Worm (Caenorhabditis elegans) whole organism, mixed stage, embryonic: ENCODE data around the gene ptr-5.

ENCODE experiments used
- M03D4.4 ChIP-seq: sonication (generic microtip); optimal IDR thresholded peaks from 2 replicates; lab custom pipeline; 2017; ENCODE audit warnings: mild to moderate bottlenecking, missing genetic modification characterization, missing compliant biosample characterization
- bed-3 ChIP-seq: fragments of 200-800 bp; sonication (Bioruptor generic); optimal IDR thresholded peaks from 3 replicates; lab custom pipeline; 2018; ENCODE audit warnings: mild to moderate bottlenecking, missing genetic modification characterization, moderate library complexity, missing compliant biosample characterization
- blmp-1 ChIP-seq: fragments of 150-350 bp; optimal IDR thresholded peaks from 2 replicates; lab custom pipeline; 2014; ENCODE audit warnings: missing biosample characterization, missing genetic modification characterization
- ceh-83 ChIP-seq: fragments of 200-800 bp; sonication (Bioruptor generic); optimal IDR thresholded peaks from 2 replicates; lab custom pipeline; 2018; ENCODE audit warnings: mild to moderate bottlenecking, missing genetic modification characterization, missing compliant biosample characterization
- ces-1 ChIP-seq: fragments of 150-350 bp; optimal IDR thresholded peaks from 2 replicates; lab custom pipeline; 2014; ENCODE audit warnings: missing biosample characterization, missing genetic modification reagents, missing genetic modification characterization
- drap-1 ChIP-seq: fragments of 200-800 bp; sonication (Bioruptor generic); optimal IDR thresholded peaks from 3 replicates; lab custom pipeline; 2018; ENCODE audit warnings: mild to moderate bottlenecking, missing genetic modification characterization, missing compliant biosample characterization
- elt-1 ChIP-seq: sonication (generic microtip); optimal IDR thresholded peaks from 2 replicates; lab custom pipeline; 2017; ENCODE audit warnings: missing genetic modification characterization, mild to moderate bottlenecking, missing compliant biosample characterization, antibody characterized with exemption, moderate library complexity, borderline replicate concordance; ENCODE audit not compliant: insufficient read depth
- ham-2 ChIP-seq: fragments of 200-800 bp; sonication (Bioruptor generic); optimal IDR thresholded peaks from 2 replicates; lab custom pipeline; 2018; ENCODE audit warnings: mild to moderate bottlenecking, missing genetic modification characterization, missing compliant biosample characterization
- lin-13 ChIP-seq: fragments of 150-350 bp; optimal IDR thresholded peaks from 2 replicates; lab custom pipeline; 2014; ENCODE audit warnings: missing biosample characterization, missing genetic modification characterization
- lin-32 ChIP-seq: fragments of 200-800 bp; sonication (Bioruptor generic); optimal IDR thresholded peaks from 2 replicates; lab custom pipeline; 2018; ENCODE audit warnings: mild to moderate bottlenecking, missing genetic modification characterization, missing compliant biosample characterization
- lsy-2 ChIP-seq: fragments of 150-350 bp; optimal IDR thresholded peaks from 2 replicates; lab custom pipeline; 2014; ENCODE audit warnings: missing biosample characterization, missing genetic modification characterization
- mab-5 ChIP-seq: fragments of 150-350 bp; optimal IDR thresholded peaks from 2 replicates; lab custom pipeline; 2014; ENCODE audit warnings: missing biosample characterization, missing genetic modification characterization
- mls-2 ChIP-seq: sonication (generic microtip); optimal IDR thresholded peaks from 2 replicates; lab custom pipeline; 2016; ENCODE audit warnings: mild to moderate bottlenecking, missing genetic modification characterization, moderate library complexity, missing compliant biosample characterization
- nhr-2 ChIP-seq: fragments of 150-350 bp; optimal IDR thresholded peaks from 2 replicates; lab custom pipeline; 2014; ENCODE audit warnings: missing biosample characterization, missing genetic modification characterization
- nhr-28 ChIP-seq: fragments of 150-350 bp; optimal IDR thresholded peaks from 2 replicates; lab custom pipeline; 2014; ENCODE audit warnings: missing biosample characterization, missing genetic modification characterization
- pha-4 ChIP-seq: fragments of 150-350 bp; optimal IDR thresholded peaks from 2 replicates; lab custom pipeline; 2018; ENCODE audit warnings: missing biosample characterization, missing genetic modification reagents, missing genetic modification characterization
- sem-2 ChIP-seq: fragments of 200-800 bp; sonication (Bioruptor generic); optimal IDR thresholded peaks from 2 replicates; lab custom pipeline; 2018; ENCODE audit warnings: mild to moderate bottlenecking, missing genetic modification characterization, missing compliant biosample characterization
- snpc-4 ChIP-seq: fragments of 150-350 bp; optimal IDR thresholded peaks from 2 replicates; lab custom pipeline; 2014; ENCODE audit warnings: missing biosample characterization, missing genetic modification characterization
- sptf-1 ChIP-seq: sonication (generic microtip); optimal IDR thresholded peaks from 2 replicates; lab custom pipeline; 2017; ENCODE audit warnings: mild to moderate bottlenecking, missing genetic modification characterization, moderate library complexity, missing compliant biosample characterization
- tbx-8 ChIP-seq: fragments of 200-800 bp; sonication (Bioruptor generic); optimal IDR thresholded peaks from 2 replicates; lab custom pipeline; 2018; ENCODE audit warnings: mild to moderate bottlenecking, missing genetic modification characterization, moderate library complexity, missing compliant biosample characterization
- unc-120 ChIP-seq: sonication (generic microtip); optimal IDR thresholded peaks from 2 replicates; lab custom pipeline; 2017; ENCODE audit warnings: missing genetic modification characterization, missing compliant biosample characterization; ENCODE audit not compliant: poor library complexity, severe bottlenecking
- unc-62 ChIP-seq: fragments of 150-350 bp; optimal IDR thresholded peaks from 2 replicates; lab custom pipeline; 2014; ENCODE audit warnings: missing biosample characterization, missing genetic modification reagents, missing genetic modification characterization
- zip-8 ChIP-seq: fragments of 150-350 bp; optimal IDR thresholded peaks from 2 replicates; lab custom pipeline; 2014; ENCODE audit warnings: missing biosample characterization, missing genetic modification characterization
- ztf-11 ChIP-seq: fragments of 150-350 bp; optimal IDR thresholded peaks from 2 replicates; lab custom pipeline; 2014; ENCODE audit warnings: missing biosample characterization, missing genetic modification characterization

The ptr-5 gene

DNA sequence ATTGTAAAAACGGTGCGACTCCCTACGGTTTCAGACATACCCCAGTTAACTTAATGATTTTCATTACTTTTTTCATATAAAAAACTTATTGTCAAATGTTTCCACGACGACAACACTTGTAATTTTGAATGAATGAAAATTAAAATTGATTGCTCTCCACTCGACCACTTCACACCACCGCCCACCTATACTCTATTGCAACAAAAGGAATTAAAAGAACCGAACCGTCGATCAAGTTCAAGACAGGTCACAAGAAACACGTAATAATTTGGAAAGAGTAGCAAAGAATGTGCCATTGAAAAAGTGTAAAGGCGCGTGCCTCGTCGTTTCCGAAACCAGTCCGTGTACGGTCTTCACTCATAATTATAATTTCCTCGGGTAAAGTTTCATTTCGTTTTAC lies 44.1 kb downstream of the ptr-5 start, which contains the start of gene F10D7.11:
Gene F10D7.11 (plus strand): TSS at position 301 of the 400 bp plus-strand sequence.
- TF ChIP-seq lsy-2 (tag; lab: Kevin White, UChicago): no peak
- TF ChIP-seq drap-1 (GFP tag; lab: Kevin White, UChicago): no peak
- TF ChIP-seq unc-120 (tag; lab: Kevin White, UChicago): no peak
- TF ChIP-seq snpc-4 (tag; lab: Kevin White, UChicago): no peak
- TF ChIP-seq elt-1: no peak

DNA sequence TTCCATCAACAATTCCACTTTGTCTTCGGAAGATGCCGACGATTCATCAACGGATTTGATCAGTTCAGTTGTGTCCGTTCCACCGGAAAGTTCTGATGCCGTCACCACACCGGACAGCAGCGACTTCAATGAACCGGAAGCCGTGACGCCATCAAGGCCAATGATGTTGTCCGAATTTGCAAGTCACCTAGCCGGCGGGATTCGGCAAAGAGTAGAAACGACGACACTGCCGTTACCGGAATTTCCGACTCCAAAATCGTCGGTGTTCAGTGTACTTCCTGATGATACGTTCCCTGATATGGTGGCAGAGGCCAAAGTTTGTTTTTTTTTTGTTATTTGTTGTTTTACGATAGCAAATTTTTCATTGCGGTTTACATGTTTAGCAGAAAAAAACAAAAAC lies 45.1 kb downstream of the ptr-5 start:
- TF ChIP-seq elt-1 (no peak), bed-3 (GFP tag; lab: Kevin White, UChicago) (no peak), snpc-4 (tag; lab: Kevin White, UChicago) (no peak), M03D4.4 (tag; lab: Kevin White, UChicago) (no peak), pha-4 (tag; lab: Kevin White, UChicago) (no peak), ham-2 (no peak), zip-8 (tag; lab: Kevin White, UChicago) (no peak), lin-32 (GFP tag; lab: Kevin White, UChicago) (no peak), nhr-28 (tag; lab: Kevin White, UChicago) (no peak), sptf-1 (tag; lab: Kevin White, UChicago) (no peak), blmp-1 (no peak)

- no peak for TF ChIP-seq ztf-11 (tag; lab: Kevin White, UChicago)
- no peak for TF ChIP-seq nhr-28 (tag; lab: Kevin White, UChicago)
- TF ChIP-seq unc-120 (tag; lab: Kevin White, UChicago): no peak
- no peak for TF ChIP-seq zip-8 (tag; lab: Kevin White, UChicago)
- TF ChIP-seq tbx-8: no peak
Measured at ce11 chrX:17368542-17368941, 50.2 kb downstream of the ptr-5 start, which contains the start of gene mfsd-10. Gene mfsd-10 (minus strand): TSS chrX:17368642.

DNA sequence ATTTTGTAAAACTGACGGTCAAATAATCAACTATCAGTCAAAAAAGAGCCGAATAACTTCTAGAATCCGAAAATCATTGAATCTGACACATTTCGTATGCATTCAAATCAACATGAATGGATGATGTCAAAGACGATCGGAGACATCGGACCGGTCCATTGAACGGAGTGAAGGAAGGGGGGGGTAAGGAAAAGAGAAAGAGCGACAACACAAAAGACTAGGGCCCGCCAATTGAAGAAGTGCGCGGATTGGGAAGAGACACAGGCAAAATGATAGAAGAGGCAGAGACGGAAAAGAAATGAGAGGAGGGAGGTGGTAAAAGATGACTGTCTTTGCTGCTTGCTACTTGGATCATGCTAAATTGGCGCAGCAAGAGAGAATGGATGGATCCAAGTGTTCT lies 51.1 kb downstream of the ptr-5 start:
- TF ChIP-seq bed-3 (GFP tag; lab: Kevin White, UChicago) (no peak), zip-8 (tag; lab: Kevin White, UChicago) (no peak), ham-2 (peak; percentile 45), lin-32 (GFP tag; lab: Kevin White, UChicago) (no peak), pha-4 (tag; lab: Kevin White, UChicago) (no peak), ces-1 (GFP tag; lab: Kevin White, UChicago) (no peak)

- TF ChIP-seq pha-4 (tag; lab: Kevin White, UChicago): no peak
- peak; percentile 64 for TF ChIP-seq unc-62 (GFP tag; lab: Kevin White, UChicago)
Measured at ce11 chrX:17373955-17374354, 55.6 kb downstream of the ptr-5 start.

- TF ChIP-seq nhr-2 (tag; lab: Kevin White, UChicago) (no peak), nhr-28 (tag; lab: Kevin White, UChicago) (no peak), mab-5 (tag; lab: Kevin White, UChicago) (no peak), lin-13 (no peak), snpc-4 (tag; lab: Kevin White, UChicago) (no peak), unc-62 (GFP tag; lab: Kevin White, UChicago) (no peak), sem-2 (GFP tag; lab: Kevin White, UChicago) (no peak), tbx-8 (no peak), ztf-11 (tag; lab: Kevin White, UChicago) (no peak)
Measured at ce11 chrX:17374534-17374933, 56.1 kb downstream of the ptr-5 start, which contains the start of gene F10D7.3. Gene F10D7.3 (minus strand): TSS chrX:17374634.

DNA sequence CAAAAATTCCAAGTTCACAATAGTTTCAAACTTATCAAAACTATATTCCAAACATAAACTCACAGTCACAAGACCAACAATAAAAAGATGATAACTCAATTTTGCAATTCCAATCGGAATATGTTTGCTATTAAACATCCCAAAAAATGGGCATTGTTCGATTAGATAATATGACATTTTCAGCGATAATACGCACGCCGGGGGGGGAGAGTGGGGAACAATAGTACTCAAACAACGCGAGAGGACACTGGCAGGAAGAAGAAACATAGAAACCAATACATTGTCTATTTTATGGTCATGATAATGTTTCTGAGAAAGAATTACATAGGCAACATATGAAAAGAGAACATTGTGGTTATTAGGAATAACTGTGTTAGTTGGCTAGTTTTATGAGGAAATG lies 57.5 kb downstream of the ptr-5 start:
- no peak for TF ChIP-seq mls-2 (tag; lab: Kevin White, UChicago)
- TF ChIP-seq ceh-83 (GFP tag; lab: Kevin White, UChicago): no peak
- TF ChIP-seq blmp-1: no peak
